Worm (Caenorhabditis elegans) whole organism, L4 larva: ENCODE measurements around the gene ima-3.

ENCODE experiments used
- D1046.2 ChIP-seq: fragments of 200-800 bp; sonication (Bioruptor generic); IDR thresholded peaks from 2 replicates; pipeline ENCODE4 v1.3.6; 2022; ENCODE audit warnings: missing genetic modification characterization, missing compliant biosample characterization
- F10B5.3 ChIP-seq: sonication (generic microtip); optimal IDR thresholded peaks from 2 replicates; lab custom pipeline; 2016; ENCODE audit warnings: mild to moderate bottlenecking, missing genetic modification characterization, missing compliant biosample characterization
- F44E2.7 ChIP-seq: fragments of 200-800 bp; sonication (Bioruptor generic); IDR thresholded peaks from 2 replicates; pipeline ENCODE4 v2.1.2; 2022; ENCODE audit warnings: missing genetic modification characterization, missing compliant biosample characterization
- T20F7.1 ChIP-seq: fragments of 200-800 bp; sonication (Bioruptor generic); optimal IDR thresholded peaks from 2 replicates; lab custom pipeline; 2018; ENCODE audit warnings: mild to moderate bottlenecking, missing genetic modification characterization, missing compliant biosample characterization
- Y75B8A.6 ChIP-seq: fragments of 200-800 bp; sonication (Bioruptor generic); IDR thresholded peaks from 2 replicates; pipeline ENCODE4 v1.3.6; 2022; ENCODE audit warnings: missing genetic modification reagents, missing genetic modification characterization, missing compliant biosample characterization
- aha-1 ChIP-seq: fragments of 150-350 bp; peaks from one replicate; lab custom pipeline; 2014; ENCODE audit warnings: missing biosample characterization, missing genetic modification characterization
- ama-1 ChIP-seq: fragments of 150-350 bp; optimal IDR thresholded peaks from 2 replicates; lab custom pipeline; 2014; ENCODE audit warnings: inconsistent platforms, mixed read lengths
- attf-4 ChIP-seq: sonication (generic microtip); optimal IDR thresholded peaks from 3 replicates; lab custom pipeline; 2017; ENCODE audit warnings: missing biosample characterization, missing genetic modification characterization
- ces-1 ChIP-seq: fragments of 150-350 bp; sonication (generic microtip); optimal IDR thresholded peaks from 4 replicates; lab custom pipeline; 2014; ENCODE audit warnings: missing biosample characterization, missing genetic modification reagents, missing genetic modification characterization
- cey-2 ChIP-seq: sonication (generic microtip); optimal IDR thresholded peaks from 3 replicates; lab custom pipeline; 2017; ENCODE audit warnings: missing genetic modification characterization, mild to moderate bottlenecking, missing compliant biosample characterization, antibody characterized with exemption, borderline replicate concordance; ENCODE audit not compliant: insufficient read depth
- ctbp-1 ChIP-seq: fragments of 200-800 bp; sonication (Bioruptor generic); IDR thresholded peaks from 2 replicates; pipeline ENCODE4 v1.3.6; 2022; ENCODE audit warnings: missing genetic modification reagents, missing genetic modification characterization, missing compliant biosample characterization
- daf-16 ChIP-seq, 3 experiments: sonication (generic microtip); optimal IDR thresholded peaks; 2 replicates each; lab custom pipeline; 2016 to 2017; ENCODE audit warnings: missing genetic modification characterization in 3 of 3, missing genetic modification reagents in 3 of 3, mild to moderate bottlenecking in 2 of 3, missing compliant biosample characterization in 2 of 3, missing biosample characterization in 1 of 3, moderate library complexity in 1 of 3
- daf-19 ChIP-seq: fragments of 200-800 bp; sonication (Bioruptor generic); conservative IDR thresholded peaks from 2 replicates; pipeline ENCODE4 v1.3.6; 2022; ENCODE audit warnings: missing genetic modification characterization, missing compliant biosample characterization
- dmd-6 ChIP-seq: fragments of 200-800 bp; sonication (Bioruptor generic); IDR thresholded peaks from 2 replicates; pipeline ENCODE4 v1.3.6; 2022; ENCODE audit warnings: missing genetic modification reagents, missing genetic modification characterization, missing compliant biosample characterization
- dmd-8 ChIP-seq: fragments of 200-800 bp; sonication (Bioruptor generic); IDR thresholded peaks from 2 replicates; pipeline ENCODE4 v1.3.6; 2022; ENCODE audit warnings: missing genetic modification characterization, missing compliant biosample characterization
- dpl-1 ChIP-seq: fragments of 150-350 bp; optimal IDR thresholded peaks from 2 replicates; lab custom pipeline; 2014; ENCODE audit warnings: missing biosample characterization, missing genetic modification reagents, missing genetic modification characterization
- dve-1 ChIP-seq: sonication (generic microtip); optimal IDR thresholded peaks from 2 replicates; lab custom pipeline; 2017; ENCODE audit warnings: antibody characterized with exemption, mild to moderate bottlenecking, missing genetic modification characterization, missing compliant biosample characterization; ENCODE audit not compliant: insufficient read depth
- egl-27 ChIP-seq: sonication (generic microtip); optimal IDR thresholded peaks from 3 replicates; lab custom pipeline; 2017; ENCODE audit warnings: missing biosample characterization, missing genetic modification reagents, missing genetic modification characterization
- egl-43 ChIP-seq: fragments of 200-800 bp; sonication (Bioruptor generic); IDR thresholded peaks from 2 replicates; pipeline ENCODE4 v1.3.6; 2022; ENCODE audit warnings: missing genetic modification reagents, missing genetic modification characterization, missing compliant biosample characterization
- fos-1 ChIP-seq: fragments of 150-350 bp; optimal IDR thresholded peaks from 2 replicates; lab custom pipeline; 2014; ENCODE audit warnings: missing biosample characterization, missing genetic modification characterization
- hif-1 ChIP-seq, 2 experiments: sonication (generic microtip); optimal IDR thresholded peaks; 2 replicates each; lab custom pipeline; 2016 to 2017; ENCODE audit warnings: missing compliant biosample characterization in 2 of 2, missing genetic modification characterization in 2 of 2, missing genetic modification reagents in 2 of 2, missing genotype in 2 of 2, mild to moderate bottlenecking in 1 of 2
- hmg-1.1 ChIP-seq: fragments of 200-800 bp; sonication (Bioruptor generic); IDR thresholded peaks from 2 replicates; pipeline ENCODE4 v1.3.6; 2022; ENCODE audit warnings: missing genetic modification reagents, missing genetic modification characterization, missing compliant biosample characterization
- lin-13 ChIP-seq: fragments of 150-350 bp; optimal IDR thresholded peaks from 2 replicates; lab custom pipeline; 2014; ENCODE audit warnings: missing biosample characterization, missing genetic modification reagents, missing genetic modification characterization
- lin-38 ChIP-seq: fragments of 200-800 bp; sonication (Bioruptor generic); IDR thresholded peaks from 2 replicates; pipeline ENCODE4 v1.3.6; 2022; ENCODE audit warnings: missing genetic modification reagents, missing genetic modification characterization, missing compliant biosample characterization
- lir-3 ChIP-seq: sonication (generic microtip); optimal IDR thresholded peaks from 2 replicates; lab custom pipeline; 2016; ENCODE audit warnings: mild to moderate bottlenecking, missing genetic modification characterization, missing compliant biosample characterization
- lsy-2 ChIP-seq, 2 experiments: fragments of 150-350 bp in 1 of 2; sonication (generic microtip) in 1 of 2; optimal IDR thresholded peaks; 2 replicates each; lab custom pipeline; 2014 to 2017; ENCODE audit warnings: missing biosample characterization in 2 of 2, missing genetic modification characterization in 2 of 2
- madf-5 ChIP-seq, 2 experiments: fragments of 200-800 bp; sonication (Bioruptor generic); IDR thresholded peaks; 2 replicates each; pipeline ENCODE4 v1.3.6; 2022; ENCODE audit warnings: missing compliant biosample characterization in 2 of 2, missing genetic modification characterization in 2 of 2
- mep-1 ChIP-seq: fragments of 150-350 bp; sonication (generic microtip); optimal IDR thresholded peaks from 3 replicates; lab custom pipeline; 2014; ENCODE audit warnings: missing biosample characterization, missing genetic modification characterization
- mes-2 ChIP-seq: sonication (generic microtip); optimal IDR thresholded peaks from 2 replicates; lab custom pipeline; 2016; ENCODE audit warnings: missing genotype, mild to moderate bottlenecking, missing genetic modification characterization, missing compliant biosample characterization; ENCODE audit not compliant: poor library complexity, severe bottlenecking
- mxl-2 ChIP-seq: fragments of 200-800 bp; sonication (Bioruptor generic); conservative IDR thresholded peaks from 2 replicates; pipeline ENCODE4 v1.3.6; 2022; ENCODE audit warnings: missing genetic modification reagents, missing genetic modification characterization, missing compliant biosample characterization
- mxl-3 ChIP-seq: fragments of 200-800 bp; sonication (Bioruptor generic); optimal IDR thresholded peaks from 2 replicates; lab custom pipeline; 2018; ENCODE audit warnings: mild to moderate bottlenecking, missing genetic modification characterization, missing compliant biosample characterization
- nhr-10 ChIP-seq: fragments of 150-350 bp; optimal IDR thresholded peaks from 2 replicates; lab custom pipeline; 2014; ENCODE audit warnings: missing biosample characterization, missing genetic modification characterization
- nhr-11 ChIP-seq: fragments of 150-350 bp; optimal IDR thresholded peaks from 2 replicates; lab custom pipeline; 2014; ENCODE audit warnings: missing biosample characterization, missing genetic modification characterization
- nhr-111 ChIP-seq: fragments of 200-800 bp; sonication (Bioruptor generic); optimal IDR thresholded peaks from 2 replicates; lab custom pipeline; 2018; ENCODE audit warnings: mild to moderate bottlenecking, missing genetic modification characterization, missing compliant biosample characterization
- nhr-25 ChIP-seq: sonication (generic microtip); optimal IDR thresholded peaks from 2 replicates; lab custom pipeline; 2017; ENCODE audit warnings: missing genetic modification characterization, mild to moderate bottlenecking, missing compliant biosample characterization, antibody characterized with exemption, moderate library complexity, borderline replicate concordance; ENCODE audit not compliant: insufficient read depth
- nhr-28 ChIP-seq: fragments of 150-350 bp; optimal IDR thresholded peaks from 2 replicates; lab custom pipeline; 2014; ENCODE audit warnings: missing biosample characterization, missing genetic modification characterization
- nhr-41 ChIP-seq: fragments of 200-800 bp; sonication (Bioruptor generic); IDR thresholded peaks from 2 replicates; pipeline ENCODE4 v1.3.6; 2022; ENCODE audit warnings: missing genetic modification reagents, missing genetic modification characterization, missing compliant biosample characterization
- nhr-76 ChIP-seq: fragments of 150-350 bp; optimal IDR thresholded peaks from 2 replicates; lab custom pipeline; 2014; ENCODE audit warnings: missing biosample characterization, missing genetic modification characterization
- nhr-77 ChIP-seq: fragments of 150-350 bp; optimal IDR thresholded peaks from 2 replicates; lab custom pipeline; 2014; ENCODE audit warnings: missing biosample characterization, missing genetic modification characterization
- pqm-1 ChIP-seq: sonication (generic microtip); optimal IDR thresholded peaks from 2 replicates; lab custom pipeline; 2017; ENCODE audit warnings: missing biosample characterization, missing genetic modification characterization
- sdz-12 ChIP-seq: fragments of 200-800 bp; sonication (Bioruptor generic); optimal IDR thresholded peaks from 2 replicates; lab custom pipeline; 2018; ENCODE audit warnings: mild to moderate bottlenecking, missing genetic modification characterization, missing compliant biosample characterization
- set-16 ChIP-seq: fragments of 200-800 bp; sonication (Bioruptor generic); IDR thresholded peaks from 2 replicates; pipeline ENCODE4 v1.3.6; 2022; ENCODE audit warnings: missing genetic modification reagents, missing genetic modification characterization, missing compliant biosample characterization
- snpc-4 ChIP-seq: fragments of 150-350 bp; optimal IDR thresholded peaks from 2 replicates; lab custom pipeline; 2014; ENCODE audit warnings: missing biosample characterization, missing genetic modification characterization
- unc-62 ChIP-seq, 3 experiments: fragments of 150-350 bp in 1 of 3; sonication (generic microtip); optimal IDR thresholded peaks in 2 of 3; peaks in 1 of 3; 1 replicate in 1 of 3; 2 replicates in 2 of 3; lab custom pipeline; 2014 to 2017; ENCODE audit warnings: missing biosample characterization in 3 of 3, missing genetic modification characterization in 3 of 3, missing genetic modification reagents in 3 of 3, missing genotype in 1 of 3
- zag-1 ChIP-seq: fragments of 150-350 bp; optimal IDR thresholded peaks from 2 replicates; lab custom pipeline; 2014; ENCODE audit warnings: missing biosample characterization, missing genetic modification characterization
- ztf-11 ChIP-seq: fragments of 150-350 bp; optimal IDR thresholded peaks from 2 replicates; lab custom pipeline; 2014; ENCODE audit warnings: missing biosample characterization, missing genetic modification characterization

Gene ima-3

DNA sequence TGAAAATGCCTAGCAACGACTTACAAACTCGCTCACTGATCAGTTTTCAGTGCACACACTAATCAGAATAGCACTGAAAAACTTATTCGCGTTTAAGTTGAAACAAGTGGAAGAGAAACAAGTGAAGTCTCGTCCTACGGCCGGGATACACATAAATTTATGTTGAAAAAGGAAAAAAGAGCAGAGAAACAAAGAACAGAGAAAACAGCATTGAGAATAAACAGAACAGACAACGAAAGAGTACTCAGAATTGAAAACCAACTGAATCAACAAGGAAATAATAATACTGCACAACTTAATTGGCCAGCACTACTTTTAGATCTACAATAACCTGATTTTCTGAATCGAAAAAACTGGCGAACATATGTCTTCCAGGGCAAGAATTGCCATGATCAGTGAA is 7.1 kb downstream of the ima-3 start, which contains the start of gene F49E8.6:
TSS of gene F49E8.6 (minus strand) at position 317 of the 400 bp plus-strand sequence.
- TF ChIP-seq unc-62 (GFP tag; optimal IDR thresholded peaks at IDR 0.05 in 1 of 2; lab: Kevin White, UChicago): no peak
- no peak for TF ChIP-seq unc-62 (tag; optimal IDR thresholded peaks at IDR 0.05; lab: Kevin White, UChicago)
- no peak for TF ChIP-seq lin-13
- peak; percentile 40 for TF ChIP-seq nhr-11 (tag; lab: Kevin White, UChicago)
- no peak for TF ChIP-seq lir-3 (tag; lab: Kevin White, UChicago)
- TF ChIP-seq lin-38: no peak
- no peak for TF ChIP-seq ztf-11 (tag; lab: Kevin White, UChicago)
- TF ChIP-seq nhr-111 (GFP tag; lab: Kevin White, UChicago): no peak
- TF ChIP-seq aha-1 (tag; lab: Kevin White, UChicago): peak; percentile 46

DNA sequence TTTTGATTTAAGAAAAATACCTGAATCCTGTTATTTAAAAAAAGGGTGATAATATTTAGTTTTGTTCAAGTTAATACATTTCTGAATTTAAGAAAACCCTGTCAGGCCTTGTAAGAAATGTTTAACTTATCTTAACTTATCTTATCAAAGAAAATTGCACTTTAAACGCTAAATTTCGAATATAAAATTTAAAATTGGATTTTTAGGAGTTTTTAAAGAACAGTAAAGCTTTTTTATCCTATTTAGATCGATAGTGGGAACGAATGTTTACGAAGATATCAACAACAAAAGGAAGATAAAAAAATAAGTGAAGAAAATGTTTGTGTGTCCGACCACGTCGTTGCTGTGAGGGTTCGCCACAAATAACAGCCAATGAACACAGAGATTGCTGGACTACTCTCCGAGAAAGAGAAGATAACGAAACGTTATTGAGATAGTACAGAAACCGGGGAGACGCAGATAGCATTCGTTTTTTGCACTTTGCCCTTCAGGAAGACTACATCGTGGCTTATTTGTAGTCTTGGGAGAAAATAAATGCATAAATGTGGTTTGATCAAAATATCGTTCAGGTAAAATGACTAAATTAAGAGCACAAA is 8.4 kb downstream of the ima-3 start, which contains the start of gene dif-1:
TSS of gene dif-1 (minus strand) at position 51 of the 596 bp plus-strand sequence.
- peak in 1 of 2 experiments; percentile 78 for TF ChIP-seq daf-16 (GFP tag; optimal IDR thresholded peaks at IDR 0.05; lab: Kevin White, UChicago)
- TF ChIP-seq daf-16 (tag; optimal IDR thresholded peaks at IDR 0.05; lab: Kevin White, UChicago): peak; percentile 92
- no peak for TF ChIP-seq F10B5.3 (tag; lab: Kevin White, UChicago)
- peak in 1 of 2 experiments; percentile 40 for TF ChIP-seq lsy-2 (tag; optimal IDR thresholded peaks at IDR 0.05; lab: Kevin White, UChicago)
- no peak for TF ChIP-seq cey-2
- TF ChIP-seq lin-13: peak; percentile 31
- TF ChIP-seq Y75B8A.6 (GFP tag; lab: Robert Waterston, UW): no peak
- peak; percentile 80 for TF ChIP-seq dve-1 (tag; lab: Kevin White, UChicago)
- TF ChIP-seq T20F7.1: peak; percentile 69
- no peak for TF ChIP-seq hmg-1.1
- peak; percentile 44 for TF ChIP-seq mxl-3 (GFP tag; lab: Kevin White, UChicago)
- no peak for TF ChIP-seq egl-43 (GFP tag; lab: Robert Waterston, UW)
- no peak for TF ChIP-seq attf-4 (tag; lab: Kevin White, UChicago)
- TF ChIP-seq ama-1 (lab: Kevin White, UChicago): peak; percentile 45
- no peak for TF ChIP-seq dmd-8 (GFP tag; lab: Robert Waterston, UW)
- no peak for TF ChIP-seq nhr-111 (GFP tag; lab: Kevin White, UChicago)
- peak; percentile 2 for TF ChIP-seq nhr-10 (tag; lab: Kevin White, UChicago)
- no peak for TF ChIP-seq nhr-25
- TF ChIP-seq lin-38: peak; percentile 48
- TF ChIP-seq sdz-12 (GFP tag; lab: Kevin White, UChicago): no peak
- TF ChIP-seq aha-1 (tag; lab: Kevin White, UChicago): no peak
- no peak for TF ChIP-seq nhr-41 (GFP tag; lab: Robert Waterston, UW)
- TF ChIP-seq fos-1: no peak
- peak; percentile 58 for TF ChIP-seq pqm-1 (tag; lab: Kevin White, UChicago)
- no peak for TF ChIP-seq nhr-76 (tag; lab: Kevin White, UChicago)
- TF ChIP-seq unc-62 (GFP tag; optimal IDR thresholded peaks at IDR 0.05 in 1 of 2; lab: Kevin White, UChicago): peak in 1 of 2 experiments; percentile 89
- no peak for TF ChIP-seq unc-62 (tag; optimal IDR thresholded peaks at IDR 0.05; lab: Kevin White, UChicago)
- TF ChIP-seq set-16: no peak
- TF ChIP-seq mep-1 (tag; lab: Kevin White, UChicago): peak; percentile 66
- no peak for TF ChIP-seq dpl-1 (GFP tag; lab: Kevin White, UChicago)
- TF ChIP-seq D1046.2 (GFP tag; lab: Robert Waterston, UW): no peak
- TF ChIP-seq nhr-28 (tag; lab: Kevin White, UChicago): peak; percentile 96
- no peak for TF ChIP-seq madf-5 (GFP tag; IDR thresholded peaks at IDR 0.05; lab: Robert Waterston, UW)
- no peak for TF ChIP-seq egl-27
- TF ChIP-seq nhr-11 (tag; lab: Kevin White, UChicago): peak; percentile 67
- no peak for TF ChIP-seq ctbp-1
- no peak for TF ChIP-seq hif-1 (tag; optimal IDR thresholded peaks at IDR 0.05; lab: Kevin White, UChicago)
- TF ChIP-seq dmd-6 (GFP tag; lab: Robert Waterston, UW): peak; percentile 63
- peak; percentile 52 for TF ChIP-seq mes-2 (tag; lab: Kevin White, UChicago)
- TF ChIP-seq nhr-77: peak; percentile 66
- no peak for TF ChIP-seq zag-1
- TF ChIP-seq ces-1 (GFP tag; lab: Kevin White, UChicago): no peak
- no peak for TF ChIP-seq mxl-2 (GFP tag; lab: Robert Waterston, UW)
- no peak for TF ChIP-seq snpc-4
- no peak for TF ChIP-seq F44E2.7 (GFP tag; lab: Robert Waterston, UW)
- TF ChIP-seq daf-19 (GFP tag; lab: Robert Waterston, UW): no peak
